Fruit fly (Drosophila melanogaster) whole organism, embryonic: ENCODE results near the gene CG6163.

ENCODE experiments used
- ATbp ChIP-seq: fragments of 200-800 bp; sonication (Bioruptor generic); optimal IDR thresholded peaks from 2 replicates; lab custom pipeline; 2017; ENCODE audit warnings: missing biosample characterization, mild to moderate bottlenecking, missing genetic modification characterization, missing genetic modification reagents
- Blimp-1 ChIP-seq: fragments of 200-800 bp; sonication (Bioruptor generic); optimal IDR thresholded peaks from 3 replicates; lab custom pipeline; 2018; ENCODE audit warnings: missing biosample characterization, missing genetic modification characterization, mild to moderate bottlenecking, moderate library complexity, missing genetic modification reagents
- Bteb2 ChIP-seq: fragments of 200-800 bp; sonication (Bioruptor generic); optimal IDR thresholded peaks from 2 replicates; lab custom pipeline; 2016; ENCODE audit warnings: missing biosample characterization, missing genetic modification characterization
- CG10147 ChIP-seq: fragments of 200-800 bp; sonication (Bioruptor generic); optimal IDR thresholded peaks from 2 replicates; lab custom pipeline; 2019; ENCODE audit warnings: missing biosample characterization, mild to moderate bottlenecking, missing genetic modification characterization, moderate library complexity
- CG10462 ChIP-seq: fragments of 200-800 bp; sonication (Bioruptor generic); optimal IDR thresholded peaks from 2 replicates; lab custom pipeline; 2016; ENCODE audit warnings: missing biosample characterization, missing genetic modification characterization
- CG11085 ChIP-seq: fragments of 200-800 bp; sonication (Bioruptor generic); IDR thresholded peaks from 2 replicates; pipeline ENCODE4 v1.3.6; 2022; ENCODE audit warnings: missing biosample characterization, missing genetic modification characterization
- CG11504 ChIP-seq: fragments of 200-800 bp; sonication (Bioruptor generic); optimal IDR thresholded peaks from 3 replicates; lab custom pipeline; 2019; ENCODE audit warnings: missing biosample characterization, mild to moderate bottlenecking, missing genetic modification characterization, moderate library complexity
- CG11560 ChIP-seq: fragments of 200-800 bp; sonication (Bioruptor generic); IDR thresholded peaks from 3 replicates; pipeline ENCODE4 v1.3.6; 2022; ENCODE audit warnings: missing biosample characterization, missing genetic modification characterization
- CG11696 ChIP-seq: fragments of 200-800 bp; sonication (Bioruptor generic); IDR thresholded peaks from 2 replicates; pipeline ENCODE4 v1.3.6; 2022; ENCODE audit warnings: missing biosample characterization, missing genetic modification characterization
- CG13287 ChIP-seq: fragments of 200-800 bp; sonication (Bioruptor generic); IDR thresholded peaks from 2 replicates; pipeline ENCODE4 v1.3.6; 2022; ENCODE audit warnings: missing biosample characterization, missing genetic modification characterization; ENCODE audit not compliant: partially characterized antibody
- CG1602 ChIP-seq: fragments of 200-800 bp; sonication (Bioruptor generic); optimal IDR thresholded peaks from 3 replicates; lab custom pipeline; 2016; ENCODE audit warnings: missing biosample characterization, missing genetic modification characterization
- CG17829 ChIP-seq: fragments of 200-800 bp; optimal IDR thresholded peaks from 2 replicates; lab custom pipeline; 2019; ENCODE audit warnings: missing biosample characterization, mild to moderate bottlenecking, missing genetic modification characterization, moderate library complexity
- CG18262 ChIP-seq: fragments of 200-800 bp; optimal IDR thresholded peaks from 3 replicates; lab custom pipeline; 2019; ENCODE audit warnings: missing biosample characterization, mild to moderate bottlenecking, missing genetic modification characterization, moderate library complexity
- CG30020 ChIP-seq: fragments of 200-800 bp; optimal IDR thresholded peaks from 2 replicates; lab custom pipeline; 2019; ENCODE audit warnings: missing biosample characterization, mild to moderate bottlenecking, missing genetic modification characterization, moderate library complexity
- CG31224 ChIP-seq: fragments of 200-800 bp; sonication (Bioruptor generic); IDR thresholded peaks from 2 replicates; pipeline ENCODE4 v1.3.6; 2022; ENCODE audit warnings: missing biosample characterization, missing genetic modification characterization
- CG3838 ChIP-seq: fragments of 200-800 bp; sonication (Bioruptor generic); optimal IDR thresholded peaks from 3 replicates; lab custom pipeline; 2016; ENCODE audit warnings: missing biosample characterization, missing genetic modification characterization
- CG6175 ChIP-seq: fragments of 200-800 bp; sonication (Bioruptor generic); IDR thresholded peaks from 3 replicates; pipeline ENCODE4 v1.3.6; 2022; ENCODE audit warnings: missing biosample characterization, missing genetic modification characterization
- CG6854 ChIP-seq: fragments of 200-800 bp; sonication (Bioruptor generic); optimal IDR thresholded peaks from 3 replicates; lab custom pipeline; 2017; ENCODE audit warnings: missing biosample characterization, mild to moderate bottlenecking, missing genetic modification characterization
- CG7271 ChIP-seq: fragments of 200-800 bp; sonication (Bioruptor generic); optimal IDR thresholded peaks from 2 replicates; lab custom pipeline; 2018; ENCODE audit warnings: missing biosample characterization, mild to moderate bottlenecking, missing genetic modification characterization, moderate library complexity
- CG7372 ChIP-seq: fragments of 200-800 bp; sonication (Bioruptor generic); IDR thresholded peaks from 2 replicates; pipeline ENCODE4 v1.3.6; 2022; ENCODE audit warnings: missing biosample characterization, missing genetic modification characterization
- CG7987 ChIP-seq: fragments of 200-800 bp; sonication (Bioruptor generic); optimal IDR thresholded peaks from 2 replicates; lab custom pipeline; 2018; ENCODE audit warnings: missing biosample characterization, mild to moderate bottlenecking, missing genetic modification characterization, moderate library complexity
- CG8359 ChIP-seq: fragments of 200-800 bp; sonication (Bioruptor generic); optimal IDR thresholded peaks from 2 replicates; lab custom pipeline; 2017; ENCODE audit warnings: missing biosample characterization, mild to moderate bottlenecking, missing genetic modification characterization, borderline replicate concordance
- CG9727 ChIP-seq: fragments of 200-800 bp; sonication (Bioruptor generic); optimal IDR thresholded peaks from 3 replicates; lab custom pipeline; 2017; ENCODE audit warnings: missing biosample characterization, mild to moderate bottlenecking, missing genetic modification characterization
- Camta ChIP-seq: fragments of 200-800 bp; sonication (Bioruptor generic); optimal IDR thresholded peaks from 2 replicates; lab custom pipeline; 2016; ENCODE audit warnings: missing biosample characterization, missing genetic modification characterization
- Chrac-16 ChIP-seq: fragments of 200-800 bp; sonication (Bioruptor generic); optimal IDR thresholded peaks from 3 replicates; lab custom pipeline; 2016; ENCODE audit warnings: missing biosample characterization, missing genetic modification characterization
- Dek ChIP-seq: fragments of 200-800 bp; sonication (Bioruptor generic); optimal IDR thresholded peaks from 3 replicates; lab custom pipeline; 2019; ENCODE audit warnings: missing biosample characterization, mild to moderate bottlenecking, missing genetic modification characterization, moderate library complexity
- Eip74EF ChIP-seq, 2 experiments: fragments of 200-800 bp in 1 of 2; fragments of >200 bp in 1 of 2; sonication (Bioruptor generic) in 1 of 2; optimal IDR thresholded peaks; 2 replicates each; lab custom pipeline; 2017 to 2019; ENCODE audit warnings: missing biosample characterization in 2 of 2, missing genetic modification characterization in 2 of 2, mild to moderate bottlenecking in 1 of 2, moderate library complexity in 1 of 2
- Ets65A ChIP-seq: fragments of 200-800 bp; sonication (Bioruptor generic); peaks from one replicate; lab custom pipeline; 2016; ENCODE audit warnings: missing biosample characterization, missing genetic modification characterization
- Fer2 ChIP-seq: fragments of 200-800 bp; sonication (Bioruptor generic); optimal IDR thresholded peaks from 2 replicates; lab custom pipeline; 2018; ENCODE audit warnings: missing biosample characterization, mild to moderate bottlenecking, missing genetic modification characterization, moderate library complexity
- Gsc ChIP-seq: fragments of 200-800 bp; sonication (Bioruptor generic); IDR thresholded peaks from 2 replicates; pipeline ENCODE4 v1.3.6; 2022; ENCODE audit warnings: missing biosample characterization, missing genetic modification characterization
- HmgD ChIP-seq: fragments of 200-800 bp; sonication (Bioruptor generic); optimal IDR thresholded peaks from 3 replicates; lab custom pipeline; 2016; ENCODE audit warnings: missing biosample characterization, missing genetic modification characterization
- Hsf ChIP-seq: fragments of 200-800 bp; sonication (Bioruptor generic); optimal IDR thresholded peaks from 3 replicates; lab custom pipeline; 2016; ENCODE audit warnings: missing biosample characterization, missing genetic modification characterization
- NK7.1 ChIP-seq: fragments of 200-800 bp; sonication (Bioruptor generic); optimal IDR thresholded peaks from 3 replicates; lab custom pipeline; 2016; ENCODE audit warnings: missing biosample characterization, missing genetic modification characterization
- Oaz ChIP-seq: fragments of 200-800 bp; sonication (Bioruptor generic); IDR thresholded peaks from 2 replicates; pipeline ENCODE4 v1.3.6; 2022; ENCODE audit warnings: missing biosample characterization, missing genetic modification characterization
- Six4 ChIP-seq: fragments of 200-800 bp; sonication (Bioruptor generic); optimal IDR thresholded peaks from 2 replicates; lab custom pipeline; 2016; ENCODE audit warnings: missing biosample characterization, missing genetic modification characterization
- Spps ChIP-seq: fragments of 200-800 bp; sonication (Bioruptor generic); optimal IDR thresholded peaks from 2 replicates; lab custom pipeline; 2018; ENCODE audit warnings: missing biosample characterization, mild to moderate bottlenecking, missing genetic modification characterization
- chif ChIP-seq, 2 experiments: fragments of 200-800 bp; sonication (Bioruptor generic); optimal IDR thresholded peaks; 3 replicates each; lab custom pipeline; 2016; ENCODE audit warnings: missing biosample characterization in 2 of 2, missing genetic modification characterization in 2 of 2
- crp ChIP-seq, 2 experiments: fragments of 200-800 bp; sonication (Bioruptor generic); optimal IDR thresholded peaks; 2 replicates in 1 of 2; 3 replicates in 1 of 2; lab custom pipeline; 2017; ENCODE audit warnings: missing biosample characterization in 2 of 2, missing genetic modification characterization in 2 of 2, mild to moderate bottlenecking in 1 of 2, moderate library complexity in 1 of 2
- dan ChIP-seq: fragments of 200-800 bp; sonication (Bioruptor generic); IDR thresholded peaks from 2 replicates; pipeline ENCODE4 v1.3.6; 2022; ENCODE audit warnings: missing biosample characterization, missing genetic modification characterization
- emc ChIP-seq: fragments of 200-800 bp; sonication (Bioruptor generic); optimal IDR thresholded peaks from 2 replicates; lab custom pipeline; 2016; ENCODE audit warnings: missing biosample characterization, missing genetic modification characterization
- ems ChIP-seq: fragments of 200-800 bp; sonication (Bioruptor generic); optimal IDR thresholded peaks from 3 replicates; lab custom pipeline; 2016; ENCODE audit warnings: missing biosample characterization, missing genetic modification characterization
- esg ChIP-seq: fragments of 200-800 bp; sonication (Bioruptor generic); conservative IDR thresholded peaks from 2 replicates; pipeline ENCODE4 v1.3.6; 2022; ENCODE audit warnings: missing biosample characterization, missing genetic modification characterization
- ind ChIP-seq: fragments of 200-800 bp; sonication (Bioruptor generic); optimal IDR thresholded peaks from 3 replicates; lab custom pipeline; 2016; ENCODE audit warnings: missing biosample characterization, missing genetic modification characterization
- lilli ChIP-seq: fragments of 200-800 bp; sonication (Bioruptor generic); optimal IDR thresholded peaks from 3 replicates; lab custom pipeline; 2016; ENCODE audit warnings: missing biosample characterization, missing genetic modification characterization
- nerfin-2 ChIP-seq: fragments of 200-800 bp; sonication (Bioruptor generic); IDR thresholded peaks from 2 replicates; pipeline ENCODE4 v1.3.6; 2022; ENCODE audit warnings: missing biosample characterization, missing genetic modification characterization; ENCODE audit not compliant: partially characterized antibody
- sima ChIP-seq: fragments of 200-800 bp; sonication (Bioruptor generic); optimal IDR thresholded peaks from 2 replicates; lab custom pipeline; 2016; ENCODE audit warnings: missing biosample characterization, missing genetic modification characterization
- sug ChIP-seq: fragments of 200-800 bp; optimal IDR thresholded peaks from 2 replicates; lab custom pipeline; 2019; ENCODE audit warnings: missing biosample characterization, mild to moderate bottlenecking, missing genetic modification characterization, moderate library complexity
- tin ChIP-seq: fragments of 200-800 bp; sonication (Bioruptor generic); optimal IDR thresholded peaks from 3 replicates; lab custom pipeline; 2016; ENCODE audit warnings: missing biosample characterization, missing genetic modification characterization
- tna ChIP-seq: fragments of 200-800 bp; sonication (Bioruptor generic); IDR thresholded peaks from 2 replicates; pipeline ENCODE4 v1.3.6; 2022; ENCODE audit warnings: missing biosample characterization, missing genetic modification characterization; ENCODE audit not compliant: partially characterized antibody
- zf30C ChIP-seq: fragments of 200-800 bp; sonication (Bioruptor generic); optimal IDR thresholded peaks from 3 replicates; lab custom pipeline; 2018; ENCODE audit warnings: missing biosample characterization, mild to moderate bottlenecking, missing genetic modification characterization

CG6163 gene

DNA sequence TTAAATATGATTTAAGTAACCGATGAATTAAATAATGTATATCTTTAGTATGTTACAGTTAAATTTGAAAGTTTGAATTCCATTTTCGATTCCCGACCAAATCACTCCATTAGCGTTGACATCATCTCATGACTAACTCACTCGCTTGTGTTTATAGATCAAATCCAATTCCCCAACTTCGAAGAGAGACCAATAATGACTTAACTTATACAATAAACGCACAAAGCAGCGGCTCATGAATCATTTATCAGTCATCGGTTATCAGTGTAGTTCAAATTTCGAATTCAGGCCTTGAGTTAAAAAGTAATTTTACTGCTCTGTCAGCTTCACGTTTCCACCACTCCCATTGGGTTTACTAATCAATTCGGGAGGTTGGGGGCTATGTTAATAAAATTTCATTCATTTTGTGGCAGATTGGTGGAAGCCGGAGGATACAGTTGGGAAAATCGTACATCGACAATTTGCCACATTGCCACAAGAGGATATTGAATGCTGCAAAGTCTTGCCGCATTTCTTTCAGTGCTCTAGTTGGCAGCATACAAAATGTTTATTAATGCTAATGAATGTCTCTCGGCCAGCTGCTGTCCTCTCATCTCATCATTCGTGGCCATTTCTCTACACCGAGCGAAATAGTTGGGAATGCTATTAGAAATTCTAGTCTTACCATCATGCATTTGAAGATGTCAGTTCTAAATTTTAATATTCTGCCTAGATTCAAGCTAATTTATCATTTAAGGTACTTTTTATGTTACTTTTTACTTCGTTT is 43.8 kb upstream of the CG6163 start (continued):
- no peak for TF ChIP-seq Eip74EF (GFP tag; optimal IDR thresholded peaks at IDR 0.05; lab: Kevin White, UChicago)
- no peak for TF ChIP-seq Spps
- no peak for TF ChIP-seq ems (GFP tag; lab: Kevin White, UChicago)
- no peak for TF ChIP-seq CG1602 (GFP tag; lab: Kevin White, UChicago)
- TF ChIP-seq emc (GFP tag; lab: Kevin White, UChicago) = no peak
- no peak for TF ChIP-seq Dek
- peak; percentile 8 for TF ChIP-seq Chrac-16 (GFP tag; lab: Kevin White, UChicago)
- no peak for TF ChIP-seq Oaz (GFP tag; lab: Robert Waterston, UW)
- no peak for TF ChIP-seq HmgD (GFP tag; lab: Kevin White, UChicago)
- TF ChIP-seq CG6854 (GFP tag; lab: Kevin White, UChicago) = no peak
- TF ChIP-seq zf30C (GFP tag; lab: Kevin White, UChicago) = peak; percentile 18
- TF ChIP-seq CG7271 (tag; lab: Kevin White, UChicago) = no peak
- no peak for TF ChIP-seq sima (GFP tag; lab: Kevin White, UChicago)
- no peak for TF ChIP-seq Bteb2 (GFP tag; lab: Kevin White, UChicago)
- no peak for TF ChIP-seq CG10462
- TF ChIP-seq CG7987 (GFP tag; lab: Kevin White, UChicago) = no peak
- TF ChIP-seq CG11696 (GFP tag; lab: Robert Waterston, UW) = no peak
- TF ChIP-seq Fer2 (tag; lab: Kevin White, UChicago) = no peak
- TF ChIP-seq NK7.1 (GFP tag; lab: Kevin White, UChicago) = peak; percentile 27
- TF ChIP-seq CG8359 (GFP tag; lab: Kevin White, UChicago) = no peak
- TF ChIP-seq tna (GFP tag; lab: Robert Waterston, UW) = no peak
- no peak for TF ChIP-seq CG7372 (GFP tag; lab: Robert Waterston, UW)
- TF ChIP-seq CG17829 (tag; lab: Kevin White, UChicago) = no peak
- TF ChIP-seq Camta (GFP tag; lab: Kevin White, UChicago) = peak; percentile 33
- TF ChIP-seq CG31224 (GFP tag; lab: Robert Waterston, UW) = 0 out of 2 replicates have a peak, but pooled peaks have one; percentile 4
- no peak for TF ChIP-seq CG10147 (GFP tag; lab: Kevin White, UChicago)
- no peak for TF ChIP-seq esg
- TF ChIP-seq CG6175 (GFP tag; lab: Robert Waterston, UW) = no peak
- TF ChIP-seq CG9727 = peak; percentile 38
- peak; percentile 12 for TF ChIP-seq lilli (GFP tag; lab: Kevin White, UChicago)
- peak; percentile 61 for TF ChIP-seq CG11504
- no peak for TF ChIP-seq Gsc (GFP tag; lab: Robert Waterston, UW)
- TF ChIP-seq crp (GFP tag; optimal IDR thresholded peaks at IDR 0.05; lab: Kevin White, UChicago) = no peak
- peak; percentile 39 for TF ChIP-seq Six4
- no peak for TF ChIP-seq CG11560
- TF ChIP-seq dan = no peak
- peak; percentile 40 for TF ChIP-seq Blimp-1
- no peak for TF ChIP-seq CG3838 (GFP tag; lab: Kevin White, UChicago)
- TF ChIP-seq ind = peak; percentile 47
- TF ChIP-seq Ets65A (GFP tag; lab: Kevin White, UChicago) = no peak
- TF ChIP-seq CG13287 (GFP tag; lab: Robert Waterston, UW) = no peak
- peak; percentile 5 for TF ChIP-seq Hsf (GFP tag; lab: Kevin White, UChicago)
- TF ChIP-seq CG18262 (tag; lab: Kevin White, UChicago) = peak; percentile 56
- TF ChIP-seq tin (GFP tag; lab: Kevin White, UChicago) = no peak
- peak; percentile 28 to 44 for TF ChIP-seq chif (GFP tag; optimal IDR thresholded peaks at IDR 0.05; lab: Kevin White, UChicago)
- TF ChIP-seq ATbp (GFP tag; lab: Kevin White, UChicago) = peak; percentile 35
- TF ChIP-seq CG11085 = no peak
- TF ChIP-seq nerfin-2 = no peak
- TF ChIP-seq sug = no peak
- TF ChIP-seq CG30020 (tag; lab: Kevin White, UChicago) = no peak
